Fruit fly (Drosophila melanogaster) whole organism, adult: ENCODE results near the gene trk.

Experiments used
- CG12768 ChIP-seq: fragments of 200-800 bp; sonication (Bioruptor generic); optimal IDR thresholded peaks from 2 replicates; lab custom pipeline; 2017; ENCODE audit warnings: missing biosample characterization, missing genetic modification characterization, mild to moderate bottlenecking, moderate library complexity, missing genetic modification reagents
- CG1620 ChIP-seq: fragments of 200-800 bp; sonication (Bioruptor generic); optimal IDR thresholded peaks from 2 replicates; lab custom pipeline; 2016; ENCODE audit warnings: missing biosample characterization, missing genetic modification characterization
- CG33017 ChIP-seq: fragments of 200-800 bp; sonication (Bioruptor generic); optimal IDR thresholded peaks from 2 replicates; lab custom pipeline; 2018; ENCODE audit warnings: missing biosample characterization, mild to moderate bottlenecking, missing genetic modification characterization, moderate library complexity
- CG7045 ChIP-seq: fragments of 200-800 bp; sonication (Bioruptor generic); optimal IDR thresholded peaks from 2 replicates; lab custom pipeline; 2017; ENCODE audit warnings: missing biosample characterization, mild to moderate bottlenecking, missing genetic modification characterization
- Clk ChIP-seq: fragments of 200-800 bp; sonication (Bioruptor generic); optimal IDR thresholded peaks from 2 replicates; lab custom pipeline; 2017; ENCODE audit warnings: missing biosample characterization, missing genetic modification characterization
- Crg-1 ChIP-seq: fragments of 200-800 bp; sonication (Bioruptor generic); optimal IDR thresholded peaks from 2 replicates; lab custom pipeline; 2016; ENCODE audit warnings: missing biosample characterization, missing genetic modification characterization
- Mnt ChIP-seq: fragments of 200-800 bp; sonication (Bioruptor generic); optimal IDR thresholded peaks from 2 replicates; lab custom pipeline; 2016; ENCODE audit warnings: missing biosample characterization, mild to moderate bottlenecking, missing genetic modification characterization
- pad ChIP-seq: fragments of 200-800 bp; sonication (Bioruptor generic); optimal IDR thresholded peaks from 3 replicates; lab custom pipeline; 2017; ENCODE audit warnings: missing biosample characterization, missing genetic modification characterization, mild to moderate bottlenecking, moderate library complexity, missing genetic modification reagents
- tj ChIP-seq: fragments of 200-800 bp; sonication (Bioruptor generic); optimal IDR thresholded peaks from 3 replicates; lab custom pipeline; 2017; ENCODE audit warnings: missing biosample characterization, mild to moderate bottlenecking, missing genetic modification characterization, moderate library complexity

DNA sequence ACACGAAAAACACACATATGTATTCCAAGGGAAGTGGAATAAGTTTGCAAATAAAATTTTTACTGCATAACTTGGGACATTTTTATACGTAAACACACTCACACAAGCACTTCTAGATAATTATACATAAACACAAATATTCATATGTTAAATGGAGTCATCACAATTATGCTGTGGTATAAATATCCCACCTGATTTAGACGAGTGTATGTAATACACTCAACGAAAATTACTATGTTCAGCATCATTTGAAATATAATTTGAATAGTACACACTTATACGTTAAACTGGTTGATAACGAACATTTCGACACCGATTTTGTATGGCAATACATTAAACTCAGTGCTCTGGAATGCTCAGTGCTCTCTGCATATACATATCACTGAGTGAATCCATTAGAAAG, 41.0 kb downstream of the trk start:
- TF ChIP-seq Clk (GFP tag; lab: Kevin White, UChicago) (no peak), Mnt (no peak), tj (no peak), pad (GFP tag; lab: Kevin White, UChicago) (no peak), CG12768 (GFP tag; lab: Kevin White, UChicago) (no peak), CG33017 (tag; lab: Kevin White, UChicago) (no peak), Crg-1 (GFP tag; lab: Kevin White, UChicago) (no peak), CG1620 (GFP tag; lab: Kevin White, UChicago) (no peak), CG7045 (GFP tag; lab: Kevin White, UChicago) (no peak)
